Worm (Caenorhabditis elegans) whole organism, L1 larva: ENCODE measurements around the gene sra-14.

Experiments
- F16B12.6 ChIP-seq: fragments of 150-350 bp; optimal IDR thresholded peaks from 2 replicates; lab custom pipeline; 2014; ENCODE audit warnings: missing biosample characterization, missing genetic modification characterization
- Y116A8C.19 ChIP-seq: sonication (generic microtip); optimal IDR thresholded peaks from 2 replicates; lab custom pipeline; 2016; ENCODE audit warnings: missing compliant biosample characterization, missing genetic modification characterization, borderline replicate concordance
- aha-1 ChIP-seq: fragments of 150-350 bp; optimal IDR thresholded peaks from 2 replicates; lab custom pipeline; 2014; ENCODE audit warnings: missing biosample characterization, missing genetic modification characterization
- alr-1 ChIP-seq: fragments of 200-800 bp; sonication (Bioruptor generic); optimal IDR thresholded peaks from 2 replicates; lab custom pipeline; 2018; ENCODE audit warnings: borderline replicate concordance, mild to moderate bottlenecking, missing genetic modification characterization, missing compliant biosample characterization
- aly-2 ChIP-seq: fragments of 150-350 bp; optimal IDR thresholded peaks from 2 replicates; lab custom pipeline; 2014; ENCODE audit warnings: missing biosample characterization, missing genetic modification characterization
- ceh-8 ChIP-seq: fragments of 200-800 bp; sonication (Bioruptor generic); optimal IDR thresholded peaks from 2 replicates; lab custom pipeline; 2018; ENCODE audit warnings: mild to moderate bottlenecking, missing genetic modification characterization, moderate library complexity, missing compliant biosample characterization
- ceh-88 ChIP-seq: fragments of 200-800 bp; sonication (Bioruptor generic); IDR thresholded peaks from 2 replicates; pipeline ENCODE4 v1.3.6; 2022; ENCODE audit warnings: missing genetic modification characterization, missing compliant biosample characterization
- ceh-90 ChIP-seq: sonication (generic microtip); optimal IDR thresholded peaks from 2 replicates; lab custom pipeline; 2016; ENCODE audit warnings: missing genetic modification characterization, missing compliant biosample characterization
- dpl-1 ChIP-seq, 3 experiments: fragments of 150-350 bp in 2 of 3; sonication (generic microtip) in 1 of 3; optimal IDR thresholded peaks; 2 replicates each; lab custom pipeline; 2014 to 2017; ENCODE audit warnings: missing biosample characterization in 3 of 3, missing genetic modification characterization in 3 of 3, missing genetic modification reagents in 3 of 3
- efl-1 ChIP-seq, 4 experiments: fragments of 150-350 bp; optimal IDR thresholded peaks in 3 of 4; peaks in 1 of 4; 1 replicate in 1 of 4; 2 replicates in 3 of 4; lab custom pipeline; 2014; ENCODE audit warnings: missing biosample characterization in 2 of 4, missing genetic modification characterization in 2 of 4, missing genetic modification reagents in 2 of 4
- ets-5 ChIP-seq: fragments of 200-800 bp; sonication (Bioruptor generic); IDR thresholded peaks from 2 replicates; pipeline ENCODE4 v1.3.6; 2022; ENCODE audit warnings: missing genetic modification characterization, missing compliant biosample characterization
- fkh-4 ChIP-seq: sonication (generic microtip); optimal IDR thresholded peaks from 2 replicates; lab custom pipeline; 2016; ENCODE audit warnings: missing compliant biosample characterization, missing genetic modification characterization, borderline replicate concordance
- hlh-4 ChIP-seq: sonication (generic microtip); optimal IDR thresholded peaks from 2 replicates; lab custom pipeline; 2016; ENCODE audit warnings: mild to moderate bottlenecking, missing genetic modification characterization, missing compliant biosample characterization
- hpl-2 ChIP-seq: fragments of 150-350 bp; optimal IDR thresholded peaks from 2 replicates; lab custom pipeline; 2014; ENCODE audit warnings: missing biosample characterization, missing genetic modification reagents, missing genetic modification characterization
- lin-13 ChIP-seq: fragments of 150-350 bp; optimal IDR thresholded peaks from 2 replicates; lab custom pipeline; 2014; ENCODE audit warnings: missing biosample characterization, missing genetic modification reagents, missing genetic modification characterization
- lin-14 ChIP-seq: fragments of 200-800 bp; sonication (Bioruptor generic); optimal IDR thresholded peaks from 2 replicates; lab custom pipeline; 2018; ENCODE audit warnings: mild to moderate bottlenecking, missing genetic modification characterization, moderate library complexity, missing compliant biosample characterization
- lin-15B ChIP-seq: fragments of 150-350 bp; sonication (generic microtip); optimal IDR thresholded peaks from 3 replicates; lab custom pipeline; 2014; ENCODE audit warnings: missing biosample characterization, missing genetic modification characterization
- mab-9 ChIP-seq: fragments of 200-800 bp; sonication (Bioruptor generic); IDR thresholded peaks from 2 replicates; pipeline ENCODE4 v1.3.6; 2022; ENCODE audit warnings: missing genetic modification reagents, missing genetic modification characterization, missing compliant biosample characterization
- mef-2 ChIP-seq: fragments of 150-350 bp; optimal IDR thresholded peaks from 2 replicates; lab custom pipeline; 2014; ENCODE audit warnings: missing biosample characterization, missing genetic modification characterization
- mep-1 ChIP-seq: fragments of 150-350 bp; optimal IDR thresholded peaks from 2 replicates; lab custom pipeline; 2014; ENCODE audit warnings: missing biosample characterization, missing genetic modification characterization
- nhr-11 ChIP-seq: fragments of 150-350 bp; optimal IDR thresholded peaks from 2 replicates; lab custom pipeline; 2014; ENCODE audit warnings: missing biosample characterization, missing genetic modification characterization
- nhr-12 ChIP-seq: sonication (generic microtip); optimal IDR thresholded peaks from 2 replicates; lab custom pipeline; 2017; ENCODE audit warnings: missing biosample characterization, missing genetic modification characterization
- nhr-19 ChIP-seq: fragments of 200-800 bp; sonication (Bioruptor generic); conservative IDR thresholded peaks from 2 replicates; pipeline ENCODE4 v1.3.6; 2022; ENCODE audit warnings: missing genetic modification characterization, missing compliant biosample characterization
- nhr-76 ChIP-seq: sonication (generic microtip); optimal IDR thresholded peaks from 2 replicates; lab custom pipeline; 2017; ENCODE audit warnings: missing biosample characterization, missing genetic modification characterization
- nhr-77 ChIP-seq: fragments of 150-350 bp; optimal IDR thresholded peaks from 2 replicates; lab custom pipeline; 2014; ENCODE audit warnings: missing biosample characterization, missing genetic modification characterization
- nhr-84 ChIP-seq: sonication (generic microtip); optimal IDR thresholded peaks from 2 replicates; lab custom pipeline; 2017; ENCODE audit warnings: missing biosample characterization, missing genetic modification characterization
- nhr-85 ChIP-seq: sonication (generic microtip); peaks from one replicate; lab custom pipeline; 2016; ENCODE audit warnings: missing genetic modification characterization, inconsistent platforms, missing compliant biosample characterization
- nhr-90 ChIP-seq: sonication (generic microtip); optimal IDR thresholded peaks from 2 replicates; lab custom pipeline; 2016; ENCODE audit warnings: mild to moderate bottlenecking, missing genetic modification characterization, missing compliant biosample characterization; ENCODE audit not compliant: poor library complexity
- pag-3 ChIP-seq: sonication (generic microtip); optimal IDR thresholded peaks from 2 replicates; lab custom pipeline; 2017; ENCODE audit warnings: missing genetic modification characterization, mild to moderate bottlenecking, missing compliant biosample characterization, antibody characterized with exemption, borderline replicate concordance; ENCODE audit not compliant: insufficient read depth
- skn-1 ChIP-seq: fragments of 150-350 bp; optimal IDR thresholded peaks from 2 replicates; lab custom pipeline; 2014; ENCODE audit warnings: missing biosample characterization, missing genetic modification characterization
- snu-23 ChIP-seq: sonication (generic microtip); optimal IDR thresholded peaks from 2 replicates; lab custom pipeline; 2016; ENCODE audit warnings: missing genetic modification characterization, missing compliant biosample characterization
- sup-37 ChIP-seq: fragments of 200-800 bp; sonication (Bioruptor generic); optimal IDR thresholded peaks from 2 replicates; lab custom pipeline; 2018; ENCODE audit warnings: mild to moderate bottlenecking, missing genetic modification characterization, missing compliant biosample characterization
- swsn-7 ChIP-seq: sonication (generic microtip); optimal IDR thresholded peaks from 2 replicates; lab custom pipeline; 2016; ENCODE audit warnings: missing genetic modification characterization, missing compliant biosample characterization
- tlp-1 ChIP-seq: fragments of 150-350 bp; optimal IDR thresholded peaks from 2 replicates; lab custom pipeline; 2014; ENCODE audit warnings: missing biosample characterization, missing genetic modification characterization
- unc-30 ChIP-seq: sonication (generic microtip); optimal IDR thresholded peaks from 2 replicates; lab custom pipeline; 2017; ENCODE audit warnings: missing biosample characterization, missing genetic modification characterization
- unc-86 ChIP-seq: sonication (generic microtip); optimal IDR thresholded peaks from 2 replicates; lab custom pipeline; 2016; ENCODE audit warnings: missing genetic modification characterization, missing compliant biosample characterization
- vab-15 ChIP-seq: sonication (generic microtip); optimal IDR thresholded peaks from 2 replicates; lab custom pipeline; 2017; ENCODE audit warnings: missing genotype, mild to moderate bottlenecking, missing genetic modification characterization, missing compliant biosample characterization
- zag-1 ChIP-seq: fragments of 150-350 bp; optimal IDR thresholded peaks from 2 replicates; lab custom pipeline; 2014; ENCODE audit warnings: missing biosample characterization, missing genetic modification characterization
- ztf-11 ChIP-seq, 2 experiments: sonication (generic microtip); optimal IDR thresholded peaks; 2 replicates each; lab custom pipeline; 2016 to 2017; ENCODE audit warnings: missing genetic modification characterization in 2 of 2, missing biosample characterization in 1 of 2, missing compliant biosample characterization in 1 of 2
- ztf-4 ChIP-seq: fragments of 150-350 bp; optimal IDR thresholded peaks from 2 replicates; lab custom pipeline; 2014; ENCODE audit warnings: missing biosample characterization, missing genetic modification characterization

sra-14 gene

DNA sequence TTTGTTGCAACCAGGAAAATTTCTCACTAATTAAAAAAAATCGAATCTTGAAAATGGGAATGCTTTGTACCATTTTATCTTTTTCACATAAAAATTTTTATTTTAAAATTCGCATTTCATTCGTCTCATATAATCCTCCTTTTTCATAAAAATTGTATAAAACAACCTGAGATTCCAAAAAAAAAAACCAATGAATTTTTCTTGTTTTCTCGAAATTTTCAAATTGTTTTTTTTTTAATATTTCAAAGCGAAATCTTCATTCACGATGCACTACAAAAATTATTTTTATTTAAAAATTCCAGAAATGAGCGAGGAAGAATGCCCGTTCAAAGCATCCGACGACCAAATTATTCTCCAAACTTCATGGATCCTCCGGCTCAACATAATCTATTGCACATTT lies at the start of gene sra-14:
TSS of gene sra-14 (plus strand) at position 301 of the 400 bp plus-strand sequence.
- TF ChIP-seq unc-86 (no peak), nhr-76 (tag; lab: Kevin White, UChicago) (no peak), ceh-88 (GFP tag; lab: Robert Waterston, UW) (no peak), mep-1 (tag; lab: Kevin White, UChicago) (no peak), nhr-90 (tag; lab: Kevin White, UChicago) (no peak), mef-2 (tag; lab: Kevin White, UChicago) (no peak), skn-1 (no peak), sup-37 (GFP tag; lab: Kevin White, UChicago) (no peak), ets-5 (GFP tag; lab: Robert Waterston, UW) (no peak), nhr-77 (tag; lab: Kevin White, UChicago) (no peak), F16B12.6 (tag; lab: Kevin White, UChicago) (no peak), aly-2 (no peak), nhr-12 (no peak), unc-30 (tag; lab: Kevin White, UChicago) (no peak), lin-13 (no peak), swsn-7 (no peak), ceh-90 (tag; lab: Kevin White, UChicago) (no peak), snu-23 (GFP tag; lab: Kevin White, UChicago) (no peak), ztf-11 (tag; optimal IDR thresholded peaks at IDR 0.05; lab: Kevin White, UChicago) (no peak)

ce11 chrII:12840057-12840456 lies 45.0 kb upstream of the sra-14 start, which contains the start of gene lgc-35:
Gene lgc-35 (minus strand): TSS chrII:12840157.
- TF ChIP-seq nhr-85 (no peak), lin-14 (no peak), mab-9 (no peak), tlp-1 (tag; lab: Kevin White, UChicago) (no peak), fkh-4 (no peak), aha-1 (tag; lab: Kevin White, UChicago) (no peak), lin-15B (no peak), skn-1 (no peak), ceh-8 (GFP tag; lab: Kevin White, UChicago) (no peak), nhr-84 (tag; lab: Kevin White, UChicago) (no peak), ceh-90 (tag; lab: Kevin White, UChicago) (no peak), nhr-19 (GFP tag; lab: Robert Waterston, UW) (no peak), unc-86 (no peak)
- TF ChIP-seq, all 84 proteins: peak for 0

DNA sequence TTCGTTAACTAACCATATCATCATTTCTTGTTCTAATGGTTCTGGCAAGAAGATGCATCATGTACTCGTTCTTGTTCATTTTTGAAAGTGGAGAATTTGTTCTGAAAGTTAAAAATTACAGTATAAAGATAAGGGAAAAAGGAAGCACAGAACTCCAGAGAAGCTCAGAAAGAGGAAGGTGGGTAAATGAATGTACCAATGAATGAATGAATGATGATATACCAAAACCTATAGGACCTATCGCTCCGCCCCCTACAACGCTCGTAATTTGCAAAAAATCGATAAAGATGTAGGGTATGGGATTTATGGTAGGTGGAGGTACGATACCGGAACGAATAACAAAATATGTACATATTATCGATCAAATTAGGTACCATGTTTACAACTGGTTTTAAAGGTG lies 37.3 kb upstream of the sra-14 start, which contains the start of gene pes-10:
TSS of gene pes-10 (minus strand) at position 101 of the 400 bp plus-strand sequence.
- TF ChIP-seq dpl-1 (GFP tag; optimal IDR thresholded peaks at IDR 0.05; lab: Kevin White, UChicago) (no peak), efl-1 (optimal IDR thresholded peaks at IDR 0.05; lab: Kevin White, UChicago) (no peak), efl-1 (GFP tag; optimal IDR thresholded peaks at IDR 0.05 in 1 of 2; lab: Kevin White, UChicago) (no peak), lin-15B (no peak), zag-1 (tag; lab: Kevin White, UChicago) (no peak), unc-86 (no peak), Y116A8C.19 (no peak), vab-15 (tag; lab: Kevin White, UChicago) (no peak), hpl-2 (GFP tag; lab: Kevin White, UChicago) (no peak), hlh-4 (tag; lab: Kevin White, UChicago) (no peak), ztf-4 (tag; lab: Kevin White, UChicago) (no peak), alr-1 (tag; lab: Kevin White, UChicago) (no peak), mef-2 (tag; lab: Kevin White, UChicago) (no peak), pag-3 (tag; lab: Kevin White, UChicago) (no peak), nhr-11 (no peak)
